Fruit fly (Drosophila melanogaster): ENCODE results near the gene CG9967.

The CG9967 gene

dm6 chr2L:2363626-2364147 lies 6.5 kb upstream of the CG9967 start (continued):
- peak; percentile 76 for TF ChIP-seq H2.0 (GFP tag; IDR thresholded peaks at IDR 0.05)
- TF ChIP-seq CkIIα-i1 (GFP tag; IDR thresholded peaks at IDR 0.05): no peak
- peak; percentile 83 for TF ChIP-seq Aef1 (GFP tag; IDR thresholded peaks at IDR 0.05)
- TF ChIP-seq ro (GFP tag; IDR thresholded peaks at IDR 0.05): peak; percentile 52; the same call in 1 of the 2 replicates
- no peak for TF ChIP-seq CG11398 (GFP tag; optimal IDR thresholded peaks at IDR 0.05)
- peak; percentile 65 for TF ChIP-seq ewg (GFP tag; optimal IDR thresholded peaks at IDR 0.05)
- TF ChIP-seq nmo (GFP tag; optimal IDR thresholded peaks at IDR 0.05): peak; percentile 93
- TF ChIP-seq ATbp (GFP tag; optimal IDR thresholded peaks at IDR 0.05): peak; percentile 80
- peak; percentile 27 for TF ChIP-seq Myb (GFP tag; optimal IDR thresholded peaks at IDR 0.05)
- no peak for TF ChIP-seq Lpt (GFP tag; optimal IDR thresholded peaks at IDR 0.05)
- peak; percentile 85 for TF ChIP-seq ap (GFP tag; IDR thresholded peaks at IDR 0.05)
- no peak for TF ChIP-seq CG4282 (GFP tag; optimal IDR thresholded peaks at IDR 0.05)
- peak; percentile 60 for TF ChIP-seq TFAM (GFP tag; optimal IDR thresholded peaks at IDR 0.05)
- peak; percentile 74; the same call in 2 of the 3 replicates for TF ChIP-seq CG7357 (GFP tag; IDR thresholded peaks at IDR 0.05)
- TF ChIP-seq CG10431 (GFP tag; optimal IDR thresholded peaks at IDR 0.05): peak; percentile 79
- peak; percentile 89 for TF ChIP-seq Ssrp (tag; optimal IDR thresholded peaks at IDR 0.05)
- no peak for TF ChIP-seq usp (GFP tag; optimal IDR thresholded peaks at IDR 0.05)
- TF ChIP-seq Lim3 (GFP tag; IDR thresholded peaks at IDR 0.05): peak; percentile 20; the same call in 1 of the 2 replicates
- TF ChIP-seq CG32767 (GFP tag; IDR thresholded peaks at IDR 0.05): peak; percentile 88
- peak; percentile 77 for TF ChIP-seq Awh (GFP tag; IDR thresholded peaks at IDR 0.05)
- TF ChIP-seq CG4854 (GFP tag; optimal IDR thresholded peaks at IDR 0.05): peak; percentile 67
- TF ChIP-seq CG10321 (GFP tag; IDR thresholded peaks at IDR 0.05): peak; percentile 61; the same call in 1 of the 2 replicates
- TF ChIP-seq CG30403 (GFP tag; optimal IDR thresholded peaks at IDR 0.05): peak; percentile 82
- TF ChIP-seq CG6272 (GFP tag; IDR thresholded peaks at IDR 0.05): peak; percentile 71
- TF ChIP-seq CG11504 (tag; optimal IDR thresholded peaks at IDR 0.05): peak; percentile 94
- peak; percentile 44 for TF ChIP-seq grn (GFP tag; optimal IDR thresholded peaks at IDR 0.05)
- no peak for TF ChIP-seq cg (GFP tag; optimal IDR thresholded peaks at IDR 0.05)
- peak; percentile 72 for TF ChIP-seq Camta (GFP tag; optimal IDR thresholded peaks at IDR 0.05)
- no peak for TF ChIP-seq hth (optimal IDR thresholded peaks at IDR 0.05)
- TF ChIP-seq CG30020 (tag; optimal IDR thresholded peaks at IDR 0.05): peak; percentile 65
- peak; percentile 94 for TF ChIP-seq lab (GFP tag; optimal IDR thresholded peaks at IDR 0.05)
- no peak for TF ChIP-seq CG34224 (GFP tag; IDR thresholded peaks at IDR 0.05; ENCODE audit: partially characterized antibody)
- peak; percentile 90 for TF ChIP-seq Hmr (GFP tag; optimal IDR thresholded peaks at IDR 0.05)
- TF ChIP-seq CG10543 (GFP tag; optimal IDR thresholded peaks at IDR 0.05): peak; percentile 86
- TF ChIP-seq CG12071 (GFP tag; optimal IDR thresholded peaks at IDR 0.05): peak; percentile 84
- TF ChIP-seq eyg (GFP tag; optimal IDR thresholded peaks at IDR 0.05): peak; percentile 33
- TF ChIP-seq sug (tag; optimal IDR thresholded peaks at IDR 0.05): peak; percentile 78
- peak; percentile 77 for TF ChIP-seq sens-2 (GFP tag; IDR thresholded peaks at IDR 0.05)
- no peak for TF ChIP-seq nerfin-2 (GFP tag; IDR thresholded peaks at IDR 0.05; ENCODE audit: partially characterized antibody)
- no peak for TF ChIP-seq p53 (GFP tag; optimal IDR thresholded peaks at IDR 0.05)
- TF ChIP-seq pfk (GFP tag; optimal IDR thresholded peaks at IDR 0.05): peak; percentile 29
- TF ChIP-seq Hand (GFP tag; optimal IDR thresholded peaks at IDR 0.05): peak; percentile 79
- peak; percentile 76 for TF ChIP-seq Bteb2 (GFP tag; optimal IDR thresholded peaks at IDR 0.05)
- peak; percentile 56 for TF ChIP-seq pnt (GFP tag; optimal IDR thresholded peaks at IDR 0.05)
- 0 out of 2 replicates have a peak, but pooled peaks have one; percentile 49 for TF ChIP-seq CG5953 (GFP tag; IDR thresholded peaks at IDR 0.05)
- no peak for TF ChIP-seq Sin3A (optimal IDR thresholded peaks at IDR 0.05)
- TF ChIP-seq sd (tag; optimal IDR thresholded peaks at IDR 0.05): peak; percentile 84
- TF ChIP-seq gem (tag; optimal IDR thresholded peaks at IDR 0.05): peak; percentile 93
- peak; percentile 73 for TF ChIP-seq D19B (GFP tag; optimal IDR thresholded peaks at IDR 0.05)
- no peak for TF ChIP-seq Doc3 (GFP tag; IDR thresholded peaks at IDR 0.05; ENCODE audit: partially characterized antibody)
- peak; percentile 69; the same call in 1 of the 2 replicates for TF ChIP-seq toy (GFP tag; IDR thresholded peaks at IDR 0.05)
